Fruit fly (Drosophila melanogaster) whole organism, embryonic: ENCODE measurements around the gene Grip128.

ENCODE experiments used
- Antp ChIP-seq: fragments of 200-800 bp; sonication (Bioruptor generic); optimal IDR thresholded peaks from 3 replicates; lab custom pipeline; 2016; ENCODE audit warnings: missing biosample characterization, missing genetic modification characterization
- CG10209 ChIP-seq: fragments of 200-800 bp; sonication (Bioruptor generic); optimal IDR thresholded peaks from 3 replicates; lab custom pipeline; 2017; ENCODE audit warnings: missing biosample characterization, mild to moderate bottlenecking, missing genetic modification characterization, missing genetic modification reagents
- CG11560 ChIP-seq: fragments of 200-800 bp; sonication (Bioruptor generic); IDR thresholded peaks from 3 replicates; pipeline ENCODE4 v1.3.6; 2022; ENCODE audit warnings: missing biosample characterization, missing genetic modification characterization
- CG12391 ChIP-seq: fragments of 200-800 bp; sonication (Bioruptor generic); optimal IDR thresholded peaks from 3 replicates; lab custom pipeline; 2018; ENCODE audit warnings: missing biosample characterization, mild to moderate bottlenecking, missing genetic modification characterization, moderate library complexity
- CG12769 ChIP-seq: fragments of 200-800 bp; sonication (Bioruptor generic); optimal IDR thresholded peaks from 2 replicates; lab custom pipeline; 2019; ENCODE audit warnings: missing biosample characterization, mild to moderate bottlenecking, missing genetic modification characterization, moderate library complexity
- CG13287 ChIP-seq: fragments of 200-800 bp; sonication (Bioruptor generic); IDR thresholded peaks from 2 replicates; pipeline ENCODE4 v1.3.6; 2022; ENCODE audit warnings: missing biosample characterization, missing genetic modification characterization; ENCODE audit not compliant: partially characterized antibody
- CG14860 ChIP-seq: fragments of 200-800 bp; sonication (Bioruptor generic); IDR thresholded peaks from 3 replicates; pipeline ENCODE4 v1.3.6; 2022; ENCODE audit warnings: missing biosample characterization, missing genetic modification characterization; ENCODE audit not compliant: partially characterized antibody
- CG15696 ChIP-seq: fragments of 200-800 bp; sonication (Bioruptor generic); optimal IDR thresholded peaks from 2 replicates; lab custom pipeline; 2019; ENCODE audit warnings: missing biosample characterization, mild to moderate bottlenecking, missing genetic modification characterization, moderate library complexity
- CG18011 ChIP-seq: fragments of 200-800 bp; sonication (Bioruptor generic); optimal IDR thresholded peaks from 2 replicates; lab custom pipeline; 2017; ENCODE audit warnings: missing biosample characterization, missing genetic modification characterization, mild to moderate bottlenecking, moderate library complexity, missing genotype
- CG1832 ChIP-seq: fragments of 200-800 bp; sonication (Bioruptor generic); optimal IDR thresholded peaks from 2 replicates; lab custom pipeline; 2017; ENCODE audit warnings: missing biosample characterization, mild to moderate bottlenecking, missing genetic modification characterization, inconsistent platforms
- CG18476 ChIP-seq: fragments of 200-800 bp; sonication (Bioruptor generic); optimal IDR thresholded peaks from 2 replicates; lab custom pipeline; 2016; ENCODE audit warnings: missing biosample characterization, mild to moderate bottlenecking, missing genetic modification characterization
- CG2129 ChIP-seq: fragments of 200-800 bp; sonication (Bioruptor generic); IDR thresholded peaks from 2 replicates; pipeline ENCODE4 v1.3.6; 2022; ENCODE audit warnings: missing biosample characterization, missing genetic modification characterization; ENCODE audit not compliant: partially characterized antibody
- CG30020 ChIP-seq: fragments of 200-800 bp; optimal IDR thresholded peaks from 2 replicates; lab custom pipeline; 2019; ENCODE audit warnings: missing biosample characterization, mild to moderate bottlenecking, missing genetic modification characterization, moderate library complexity
- CG31224 ChIP-seq: fragments of 200-800 bp; sonication (Bioruptor generic); IDR thresholded peaks from 2 replicates; pipeline ENCODE4 v1.3.6; 2022; ENCODE audit warnings: missing biosample characterization, missing genetic modification characterization
- CG33213 ChIP-seq: fragments of 200-800 bp; sonication (Bioruptor generic); optimal IDR thresholded peaks from 3 replicates; lab custom pipeline; 2016; ENCODE audit warnings: missing biosample characterization, missing genetic modification characterization
- CG3847 ChIP-seq: fragments of 200-800 bp; sonication (Bioruptor generic); IDR thresholded peaks from 2 replicates; pipeline ENCODE4 v1.3.6; 2022; ENCODE audit warnings: missing biosample characterization, missing genetic modification characterization
- CG6854 ChIP-seq: fragments of 200-800 bp; sonication (Bioruptor generic); optimal IDR thresholded peaks from 3 replicates; lab custom pipeline; 2017; ENCODE audit warnings: missing biosample characterization, mild to moderate bottlenecking, missing genetic modification characterization
- CG8290 ChIP-seq, 3 experiments: fragments of 200-800 bp; sonication (Bioruptor generic); optimal IDR thresholded peaks; 2 replicates each; lab custom pipeline; 2016 to 2019; ENCODE audit warnings: missing biosample characterization in 3 of 3, missing genetic modification characterization in 3 of 3, mild to moderate bottlenecking in 2 of 3, moderate library complexity in 1 of 3
- CG9817 ChIP-seq: fragments of 200-800 bp; sonication (Bioruptor generic); optimal IDR thresholded peaks from 2 replicates; lab custom pipeline; 2018; ENCODE audit warnings: missing biosample characterization, mild to moderate bottlenecking, missing genetic modification characterization, moderate library complexity
- CrebB ChIP-seq: fragments of 200-800 bp; sonication (Bioruptor generic); optimal IDR thresholded peaks from 3 replicates; lab custom pipeline; 2018; ENCODE audit warnings: missing biosample characterization, mild to moderate bottlenecking, missing genetic modification characterization
- Deaf1 ChIP-seq: fragments of 200-800 bp; optimal IDR thresholded peaks from 3 replicates; lab custom pipeline; 2019; ENCODE audit warnings: missing biosample characterization, mild to moderate bottlenecking, missing genetic modification characterization, moderate library complexity
- Doc3 ChIP-seq: fragments of 200-800 bp; sonication (Bioruptor generic); IDR thresholded peaks from 3 replicates; pipeline ENCODE4 v1.3.6; 2022; ENCODE audit warnings: missing biosample characterization, missing genetic modification characterization; ENCODE audit not compliant: partially characterized antibody
- E2f2 ChIP-seq: fragments of 200-800 bp; sonication (Bioruptor generic); IDR thresholded peaks from 2 replicates; pipeline ENCODE4 v1.3.6; 2022; ENCODE audit warnings: missing biosample characterization, missing genetic modification characterization
- Ets97D ChIP-seq: fragments of 200-800 bp; sonication (Bioruptor generic); optimal IDR thresholded peaks from 3 replicates; lab custom pipeline; 2016; ENCODE audit warnings: missing biosample characterization, missing genetic modification characterization
- HLH4C ChIP-seq: fragments of 200-800 bp; sonication (Bioruptor generic); IDR thresholded peaks from 3 replicates; pipeline ENCODE4 v1.3.6; 2022; ENCODE audit warnings: missing biosample characterization, missing genetic modification characterization; ENCODE audit not compliant: partially characterized antibody
- Hmr ChIP-seq: fragments of 200-800 bp; sonication (Bioruptor generic); optimal IDR thresholded peaks from 3 replicates; lab custom pipeline; 2017; ENCODE audit warnings: mild to moderate bottlenecking, missing biosample characterization, missing genetic modification reagents, missing genetic modification characterization
- Jarid2 ChIP-seq: fragments of 200-800 bp; sonication (Bioruptor generic); optimal IDR thresholded peaks from 3 replicates; lab custom pipeline; 2017; ENCODE audit warnings: mild to moderate bottlenecking, missing biosample characterization, missing genetic modification reagents, missing genetic modification characterization
- MBD-R2 ChIP-seq: fragments of 200-800 bp; sonication (Bioruptor generic); IDR thresholded peaks from 2 replicates; pipeline ENCODE4 v1.3.6; 2022; ENCODE audit warnings: missing biosample characterization, missing genetic modification characterization
- Med ChIP-seq: fragments of 200-800 bp; sonication (Bioruptor generic); peaks from one replicate; lab custom pipeline; 2016; ENCODE audit warnings: missing biosample characterization, missing genetic modification characterization, mild to moderate bottlenecking, inconsistent platforms, moderate library complexity
- Myb ChIP-seq: fragments of 200-800 bp; sonication (Bioruptor generic); optimal IDR thresholded peaks from 2 replicates; lab custom pipeline; 2016; ENCODE audit warnings: missing biosample characterization, missing genetic modification characterization
- Oaz ChIP-seq: fragments of 200-800 bp; sonication (Bioruptor generic); IDR thresholded peaks from 2 replicates; pipeline ENCODE4 v1.3.6; 2022; ENCODE audit warnings: missing biosample characterization, missing genetic modification characterization
- Pdp1 ChIP-seq, 2 experiments: fragments of 200-800 bp; sonication (Bioruptor generic); optimal IDR thresholded peaks; 3 replicates each; lab custom pipeline; 2016; ENCODE audit warnings: missing biosample characterization in 2 of 2, missing genetic modification characterization in 2 of 2, mild to moderate bottlenecking in 1 of 2, moderate library complexity in 1 of 2
- Xrp1 ChIP-seq: fragments of 200-800 bp; sonication (Bioruptor generic); IDR thresholded peaks from 2 replicates; pipeline ENCODE4 v1.3.6; 2022; ENCODE audit warnings: missing biosample characterization, missing genetic modification characterization
- YL-1 ChIP-seq: fragments of 200-800 bp; sonication (Bioruptor generic); optimal IDR thresholded peaks from 3 replicates; lab custom pipeline; 2017; ENCODE audit warnings: missing biosample characterization, mild to moderate bottlenecking, missing genetic modification characterization
- crol ChIP-seq: fragments of 200-800 bp; sonication (Bioruptor generic); IDR thresholded peaks from 2 replicates; pipeline ENCODE4 v1.3.6; 2022; ENCODE audit warnings: missing biosample characterization, missing genetic modification characterization
- fd102C ChIP-seq: fragments of 200-800 bp; sonication (Bioruptor generic); optimal IDR thresholded peaks from 2 replicates; lab custom pipeline; 2018; ENCODE audit warnings: missing biosample characterization, mild to moderate bottlenecking, missing genetic modification characterization, moderate library complexity
- ftz-f1 ChIP-seq: fragments of 200-800 bp; sonication (Bioruptor generic); optimal IDR thresholded peaks from 2 replicates; lab custom pipeline; 2016; ENCODE audit warnings: missing biosample characterization, missing genetic modification characterization
- gfzf ChIP-seq: fragments of 200-800 bp; sonication (Bioruptor generic); optimal IDR thresholded peaks from 2 replicates; lab custom pipeline; 2016; ENCODE audit warnings: missing biosample characterization, mild to moderate bottlenecking, missing genetic modification characterization, moderate library complexity
- inv ChIP-seq: fragments of 200-800 bp; sonication (Bioruptor generic); IDR thresholded peaks from 2 replicates; pipeline ENCODE4 v1.3.6; 2022; ENCODE audit warnings: missing biosample characterization, missing genetic modification characterization; ENCODE audit not compliant: partially characterized antibody
- nerfin-2 ChIP-seq: fragments of 200-800 bp; sonication (Bioruptor generic); IDR thresholded peaks from 2 replicates; pipeline ENCODE4 v1.3.6; 2022; ENCODE audit warnings: missing biosample characterization, missing genetic modification characterization; ENCODE audit not compliant: partially characterized antibody
- phol ChIP-seq: fragments of 200-800 bp; sonication (Bioruptor generic); optimal IDR thresholded peaks from 3 replicates; lab custom pipeline; 2018; ENCODE audit warnings: missing biosample characterization, mild to moderate bottlenecking, missing genetic modification characterization, moderate library complexity
- pzg ChIP-seq: fragments of 200-800 bp; sonication (Bioruptor generic); optimal IDR thresholded peaks from 3 replicates; lab custom pipeline; 2018; ENCODE audit warnings: missing biosample characterization, mild to moderate bottlenecking, missing genetic modification characterization, moderate library complexity
- row ChIP-seq: fragments of 200-800 bp; sonication (Bioruptor generic); IDR thresholded peaks from 3 replicates; pipeline ENCODE4 v1.3.6; 2022; ENCODE audit warnings: missing biosample characterization, missing genetic modification characterization
- stwl ChIP-seq: fragments of 200-800 bp; sonication (Bioruptor generic); optimal IDR thresholded peaks from 3 replicates; lab custom pipeline; 2018; ENCODE audit warnings: missing biosample characterization, mild to moderate bottlenecking, missing genetic modification characterization, moderate library complexity
- tin ChIP-seq: fragments of 200-800 bp; sonication (Bioruptor generic); optimal IDR thresholded peaks from 3 replicates; lab custom pipeline; 2016; ENCODE audit warnings: missing biosample characterization, missing genetic modification characterization
- twi ChIP-seq: fragments of 200-800 bp; optimal IDR thresholded peaks from 2 replicates; lab custom pipeline; 2019; ENCODE audit warnings: missing biosample characterization, mild to moderate bottlenecking, missing genetic modification characterization, moderate library complexity
- unc-4 ChIP-seq: fragments of 200-800 bp; sonication (Bioruptor generic); IDR thresholded peaks from 2 replicates; pipeline ENCODE4 v1.3.6; 2022; ENCODE audit warnings: missing biosample characterization, missing genetic modification characterization; ENCODE audit not compliant: partially characterized antibody
- vfl ChIP-seq: fragments of 200-800 bp; sonication (Bioruptor generic); optimal IDR thresholded peaks from 2 replicates; lab custom pipeline; 2016; ENCODE audit warnings: missing biosample characterization, missing genetic modification characterization
- wdn ChIP-seq: fragments of 200-800 bp; sonication (Bioruptor generic); IDR thresholded peaks from 2 replicates; pipeline ENCODE4 v1.3.6; 2022; ENCODE audit warnings: missing biosample characterization, missing genetic modification characterization

The Grip128 gene

dm6 chrX:15462436-15462857 is 9.5 kb downstream of the Grip128 start, which contains the start of the genes shtd, CG6294 and CG6299:
Gene shtd (minus strand): TSS chrX:15462441.
Gene CG6294 (plus strand): TSS chrX:15462722.
Gene CG6299 (plus strand): TSS chrX:15462722.
- TF ChIP-seq CG18011 (GFP tag; lab: Kevin White, UChicago) = peak; percentile 98
- TF ChIP-seq twi = peak; percentile 14
- peak; percentile 6 for TF ChIP-seq CG18476 (GFP tag; lab: Kevin White, UChicago)
- TF ChIP-seq Xrp1 (GFP tag; lab: Robert Waterston, UW) = no peak
- TF ChIP-seq CG6854 = no peak
- TF ChIP-seq Pdp1 (GFP tag; optimal IDR thresholded peaks at IDR 0.05; lab: Kevin White, UChicago) = peak in 1 of 2 experiments; percentile 21
- TF ChIP-seq Oaz (GFP tag; lab: Robert Waterston, UW) = no peak
- TF ChIP-seq CrebB = peak; percentile 26
- TF ChIP-seq CG9817 (tag; lab: Kevin White, UChicago) = peak; percentile 8
- no peak for TF ChIP-seq ftz-f1 (GFP tag; lab: Kevin White, UChicago)
- peak; percentile 1 for TF ChIP-seq Antp
- peak; percentile 55 for TF ChIP-seq Deaf1 (tag; lab: Kevin White, UChicago)
- TF ChIP-seq vfl = peak; percentile 19
- peak; percentile 99 for TF ChIP-seq CG14860
- no peak for TF ChIP-seq wdn (GFP tag; lab: Robert Waterston, UW)
- TF ChIP-seq nerfin-2 (GFP tag; lab: Robert Waterston, UW) = peak; percentile 100
- no peak for TF ChIP-seq crol (GFP tag; lab: Robert Waterston, UW)
- TF ChIP-seq inv (GFP tag; lab: Robert Waterston, UW) = peak; percentile 91
- TF ChIP-seq CG2129 = peak; percentile 55
- TF ChIP-seq CG3847 (GFP tag; lab: Robert Waterston, UW) = peak; percentile 59
- TF ChIP-seq CG1832 (GFP tag; lab: Kevin White, UChicago) = no peak
- peak; percentile 69 for TF ChIP-seq Med (GFP tag; lab: Kevin White, UChicago)
- peak; percentile 76 for TF ChIP-seq stwl (tag; lab: Kevin White, UChicago)
- TF ChIP-seq fd102C = no peak
- peak; percentile 86 for TF ChIP-seq unc-4 (GFP tag; lab: Robert Waterston, UW)
- TF ChIP-seq HLH4C (GFP tag; lab: Robert Waterston, UW) = peak; percentile 100
- TF ChIP-seq CG15696 (tag; lab: Kevin White, UChicago) = peak; percentile 14
- peak; percentile 80 for TF ChIP-seq Ets97D (GFP tag; lab: Kevin White, UChicago)
- TF ChIP-seq tin (GFP tag; lab: Kevin White, UChicago) = peak; percentile 28
- TF ChIP-seq Jarid2 = no peak
- peak; percentile 60 for TF ChIP-seq CG8290 (GFP tag; optimal IDR thresholded peaks at IDR 0.05; lab: Kevin White, UChicago)
- no peak for TF ChIP-seq CG8290 (tag; optimal IDR thresholded peaks at IDR 0.05; lab: Kevin White, UChicago)
- no peak for TF ChIP-seq Hmr (GFP tag; lab: Kevin White, UChicago)
- peak; percentile 91 for TF ChIP-seq MBD-R2 (GFP tag; lab: Robert Waterston, UW)
- peak; percentile 76 for TF ChIP-seq Myb
- TF ChIP-seq CG33213 (GFP tag; lab: Kevin White, UChicago) = peak; percentile 48
- peak; percentile 83 for TF ChIP-seq Doc3 (GFP tag; lab: Robert Waterston, UW)
- peak; percentile 65; the same call in 2 of the 3 replicates for TF ChIP-seq row (GFP tag; lab: Robert Waterston, UW)
- TF ChIP-seq gfzf (GFP tag; lab: Kevin White, UChicago) = peak; percentile 16
- TF ChIP-seq YL-1 (GFP tag; lab: Kevin White, UChicago) = peak; percentile 67
- peak; percentile 87 for TF ChIP-seq pzg (GFP tag; lab: Kevin White, UChicago)
- peak; percentile 83 for TF ChIP-seq E2f2 (GFP tag; lab: Robert Waterston, UW)
- peak; percentile 95 for TF ChIP-seq CG13287 (GFP tag; lab: Robert Waterston, UW)
- TF ChIP-seq CG12769 (tag; lab: Kevin White, UChicago) = no peak
- 0 out of 3 replicates have a peak, but pooled peaks have one; percentile 36 for TF ChIP-seq CG11560 (tag; lab: Robert Waterston, UW)
- no peak for TF ChIP-seq CG10209
- no peak for TF ChIP-seq CG31224 (GFP tag; lab: Robert Waterston, UW)
- TF ChIP-seq CG30020 (tag; lab: Kevin White, UChicago) = peak; percentile 50
- TF ChIP-seq phol (tag; lab: Kevin White, UChicago) = peak; percentile 67
- peak; percentile 36 for TF ChIP-seq CG12391
